Worm (Caenorhabditis elegans) whole organism, late embryonic: Measurements from ENCODE around the gene clec-144.

Experiments used
- C08G9.2 ChIP-seq: sonication (generic microtip); optimal IDR thresholded peaks from 2 replicates; lab custom pipeline; 2016; ENCODE audit warnings: mild to moderate bottlenecking, missing genetic modification characterization, moderate library complexity, missing compliant biosample characterization
- C38D4.7 ChIP-seq: fragments of 200-800 bp; sonication (Bioruptor generic); optimal IDR thresholded peaks from 2 replicates; lab custom pipeline; 2018; ENCODE audit warnings: mild to moderate bottlenecking, missing genetic modification characterization, moderate library complexity, missing compliant biosample characterization
- K09A11.1 ChIP-seq: sonication (generic microtip); optimal IDR thresholded peaks from 2 replicates; lab custom pipeline; 2017; ENCODE audit warnings: antibody characterized with exemption, mild to moderate bottlenecking, missing genetic modification characterization, missing compliant biosample characterization; ENCODE audit not compliant: insufficient read depth
- Y22D7AL.16 ChIP-seq: sonication (generic microtip); optimal IDR thresholded peaks from 2 replicates; lab custom pipeline; 2016; ENCODE audit warnings: missing genetic modification characterization, missing compliant biosample characterization
- ama-1 ChIP-seq: fragments of 150-350 bp; optimal IDR thresholded peaks from 2 replicates; lab custom pipeline; 2014
- ceh-14 ChIP-seq: sonication (generic microtip); optimal IDR thresholded peaks from 2 replicates; lab custom pipeline; 2016; ENCODE audit warnings: missing genotype, missing genetic modification characterization, missing compliant biosample characterization
- ceh-19 ChIP-seq: fragments of 200-800 bp; sonication (Bioruptor generic); optimal IDR thresholded peaks from 2 replicates; lab custom pipeline; 2018; ENCODE audit warnings: mild to moderate bottlenecking, missing genetic modification characterization, missing compliant biosample characterization
- ceh-22 ChIP-seq: sonication (generic microtip); optimal IDR thresholded peaks from 2 replicates; lab custom pipeline; 2017; ENCODE audit warnings: missing biosample characterization, missing genetic modification characterization
- ceh-45 ChIP-seq: fragments of 200-800 bp; sonication (Bioruptor generic); IDR thresholded peaks from 2 replicates; pipeline ENCODE4 v1.3.6; 2022; ENCODE audit warnings: missing genetic modification reagents, missing genetic modification characterization, missing compliant biosample characterization
- ceh-48 ChIP-seq: sonication (generic microtip); optimal IDR thresholded peaks from 2 replicates; lab custom pipeline; 2016; ENCODE audit warnings: missing genetic modification characterization, inconsistent platforms, missing compliant biosample characterization
- ceh-9 ChIP-seq: sonication (generic microtip); optimal IDR thresholded peaks from 2 replicates; lab custom pipeline; 2016; ENCODE audit warnings: mild to moderate bottlenecking, missing genetic modification characterization, inconsistent platforms, missing compliant biosample characterization
- dve-1 ChIP-seq: sonication (generic microtip); optimal IDR thresholded peaks from 2 replicates; lab custom pipeline; 2017; ENCODE audit warnings: antibody characterized with exemption, mild to moderate bottlenecking, missing genetic modification characterization, missing compliant biosample characterization
- elt-2 ChIP-seq: sonication (generic microtip); optimal IDR thresholded peaks from 2 replicates; lab custom pipeline; 2016; ENCODE audit warnings: missing genetic modification reagents, missing genetic modification characterization, missing compliant biosample characterization
- elt-4 ChIP-seq: sonication (generic microtip); optimal IDR thresholded peaks from 2 replicates; lab custom pipeline; 2016; ENCODE audit warnings: missing genetic modification characterization, missing compliant biosample characterization
- eyg-1 ChIP-seq: sonication (generic microtip); optimal IDR thresholded peaks from 2 replicates; lab custom pipeline; 2016; ENCODE audit warnings: missing genotype, missing genetic modification characterization, missing compliant biosample characterization
- fkh-6 ChIP-seq: sonication (generic microtip); optimal IDR thresholded peaks from 2 replicates; lab custom pipeline; 2016; ENCODE audit warnings: missing genetic modification characterization, missing compliant biosample characterization
- hlh-13 ChIP-seq: fragments of 200-800 bp; sonication (Bioruptor generic); optimal IDR thresholded peaks from 2 replicates; lab custom pipeline; 2018; ENCODE audit warnings: mild to moderate bottlenecking, missing genetic modification characterization, missing compliant biosample characterization
- hlh-30 ChIP-seq: sonication (generic microtip); optimal IDR thresholded peaks from 2 replicates; lab custom pipeline; 2017; ENCODE audit warnings: antibody characterized with exemption, missing genetic modification characterization, missing compliant biosample characterization; ENCODE audit not compliant: insufficient read depth
- lim-6 ChIP-seq: sonication (generic microtip); optimal IDR thresholded peaks from 2 replicates; lab custom pipeline; 2016; ENCODE audit warnings: missing genetic modification characterization, missing compliant biosample characterization
- lin-11 ChIP-seq: fragments of 200-800 bp; sonication (Bioruptor generic); optimal IDR thresholded peaks from 2 replicates; lab custom pipeline; 2018; ENCODE audit warnings: mild to moderate bottlenecking, missing genetic modification characterization, missing compliant biosample characterization
- madf-2 ChIP-seq: sonication (generic microtip); optimal IDR thresholded peaks from 2 replicates; lab custom pipeline; 2017; ENCODE audit warnings: missing genetic modification characterization, missing compliant biosample characterization
- nfya-1 ChIP-seq: sonication (generic microtip); optimal IDR thresholded peaks from 2 replicates; lab custom pipeline; 2017; ENCODE audit warnings: missing genetic modification characterization, mild to moderate bottlenecking, missing compliant biosample characterization, antibody characterized with exemption, moderate library complexity
- nhr-232 ChIP-seq: sonication (generic microtip); optimal IDR thresholded peaks from 2 replicates; lab custom pipeline; 2016; ENCODE audit warnings: missing genetic modification characterization, missing compliant biosample characterization
- npax-4 ChIP-seq: sonication (generic microtip); optimal IDR thresholded peaks from 2 replicates; lab custom pipeline; 2016; ENCODE audit warnings: missing genetic modification characterization, missing compliant biosample characterization
- odd-2 ChIP-seq: sonication (generic microtip); optimal IDR thresholded peaks from 2 replicates; lab custom pipeline; 2017; ENCODE audit warnings: antibody characterized with exemption, mild to moderate bottlenecking, missing genetic modification characterization, missing compliant biosample characterization
- pag-3 ChIP-seq: sonication (generic microtip); optimal IDR thresholded peaks from 2 replicates; lab custom pipeline; 2016; ENCODE audit warnings: missing compliant biosample characterization, missing genetic modification characterization, borderline replicate concordance
- pros-1 ChIP-seq: fragments of 150-350 bp; optimal IDR thresholded peaks from 2 replicates; lab custom pipeline; 2014; ENCODE audit warnings: missing biosample characterization, missing genetic modification reagents, missing genetic modification characterization
- ref-2 ChIP-seq: sonication (generic microtip); optimal IDR thresholded peaks from 2 replicates; lab custom pipeline; 2016; ENCODE audit warnings: missing genetic modification characterization, missing compliant biosample characterization
- sdc-2 ChIP-seq: sonication (generic microtip); optimal IDR thresholded peaks from 2 replicates; lab custom pipeline; 2016; ENCODE audit warnings: missing genotype, missing genetic modification characterization, missing compliant biosample characterization
- sox-2 ChIP-seq: fragments of 200-800 bp; sonication (Bioruptor generic); IDR thresholded peaks from 2 replicates; pipeline ENCODE4 v1.3.6; 2022; ENCODE audit warnings: missing genetic modification reagents, missing genetic modification characterization, missing compliant biosample characterization
- ttx-3 ChIP-seq: sonication (generic microtip); optimal IDR thresholded peaks from 2 replicates; lab custom pipeline; 2016; ENCODE audit warnings: missing genetic modification reagents, missing genetic modification characterization, missing compliant biosample characterization
- unc-42 ChIP-seq: sonication (generic microtip); optimal IDR thresholded peaks from 2 replicates; lab custom pipeline; 2016; ENCODE audit warnings: missing genotype, missing genetic modification characterization, missing compliant biosample characterization
- unc-55 ChIP-seq: sonication (generic microtip); optimal IDR thresholded peaks from 2 replicates; lab custom pipeline; 2017; ENCODE audit warnings: missing biosample characterization, missing genetic modification reagents, missing genetic modification characterization
- unc-86 ChIP-seq: sonication (generic microtip); optimal IDR thresholded peaks from 2 replicates; lab custom pipeline; 2016; ENCODE audit warnings: missing genetic modification characterization, missing compliant biosample characterization

The clec-144 gene

DNA sequence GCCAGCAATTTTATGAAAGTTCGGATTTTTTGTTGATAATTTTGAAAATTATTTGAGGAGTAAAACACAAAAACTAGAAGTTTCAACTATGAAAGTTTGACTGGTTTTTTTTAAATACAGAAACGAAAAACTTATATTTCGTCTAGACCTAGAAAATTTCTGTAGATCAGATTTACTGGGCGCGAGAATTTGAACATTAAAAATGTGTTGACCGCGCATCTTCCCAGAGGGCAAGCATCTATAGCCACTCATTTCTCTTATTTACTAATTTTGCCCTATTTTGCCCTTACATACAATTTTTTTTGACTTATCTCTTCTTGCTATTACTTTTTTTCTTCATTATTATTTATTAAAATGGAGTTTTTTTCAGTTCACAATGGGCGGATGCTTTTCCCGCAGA, 23.4 kb downstream of the clec-144 start, which contains the start of gene F43G6.10:
F43G6.10 (plus strand) TSS at position 371 of the 400 bp plus-strand sequence.
- TF ChIP-seq ceh-22 (tag; lab: Kevin White, UChicago) (no peak), ceh-14 (tag; lab: Kevin White, UChicago) (no peak), pag-3 (tag; lab: Kevin White, UChicago) (no peak), eyg-1 (no peak), ceh-9 (tag; lab: Kevin White, UChicago) (no peak), hlh-30 (tag; lab: Kevin White, UChicago) (no peak), sdc-2 (tag; lab: Kevin White, UChicago) (no peak), K09A11.1 (tag; lab: Kevin White, UChicago) (no peak), unc-42 (tag; lab: Kevin White, UChicago) (no peak), C08G9.2 (tag; lab: Kevin White, UChicago) (no peak), Y22D7AL.16 (tag; lab: Kevin White, UChicago) (no peak), ceh-48 (tag; lab: Kevin White, UChicago) (no peak), ama-1 (lab: Kevin White, UChicago) (no peak), hlh-13 (GFP tag; lab: Kevin White, UChicago) (no peak), nfya-1 (tag; lab: Kevin White, UChicago) (no peak), sox-2 (GFP tag; lab: Robert Waterston, UW) (no peak), odd-2 (tag; lab: Kevin White, UChicago) (no peak), unc-55 (GFP tag; lab: Kevin White, UChicago) (no peak), lim-6 (no peak), elt-4 (tag; lab: Kevin White, UChicago) (no peak)

DNA sequence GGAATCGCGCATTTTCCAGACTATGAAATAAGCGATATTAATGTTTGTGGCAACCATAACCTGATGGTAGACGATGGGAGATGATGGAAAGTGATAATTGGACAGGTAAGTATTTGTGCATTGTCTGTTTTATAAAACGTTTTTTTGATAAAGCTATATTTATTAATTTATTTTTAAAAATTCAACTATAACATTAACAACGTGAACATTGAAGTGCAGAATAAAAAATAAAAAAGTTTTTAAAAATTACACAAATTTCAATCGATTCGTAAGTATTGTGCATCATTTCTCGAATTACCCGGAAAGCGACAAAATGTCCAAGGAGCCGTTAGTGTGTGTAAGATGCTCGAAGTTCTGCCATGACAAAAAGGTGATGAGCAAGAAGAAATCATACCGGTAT, 26.1 kb downstream of the clec-144 start, which contains the start of gene jmjd-1.1:
jmjd-1.1 (plus strand) TSS at position 301 of the 400 bp plus-strand sequence.
- no peak for TF ChIP-seq ceh-45
- TF ChIP-seq C38D4.7 (GFP tag; lab: Kevin White, UChicago), result no peak
- no peak for TF ChIP-seq npax-4
- TF ChIP-seq ref-2, result no peak

DNA sequence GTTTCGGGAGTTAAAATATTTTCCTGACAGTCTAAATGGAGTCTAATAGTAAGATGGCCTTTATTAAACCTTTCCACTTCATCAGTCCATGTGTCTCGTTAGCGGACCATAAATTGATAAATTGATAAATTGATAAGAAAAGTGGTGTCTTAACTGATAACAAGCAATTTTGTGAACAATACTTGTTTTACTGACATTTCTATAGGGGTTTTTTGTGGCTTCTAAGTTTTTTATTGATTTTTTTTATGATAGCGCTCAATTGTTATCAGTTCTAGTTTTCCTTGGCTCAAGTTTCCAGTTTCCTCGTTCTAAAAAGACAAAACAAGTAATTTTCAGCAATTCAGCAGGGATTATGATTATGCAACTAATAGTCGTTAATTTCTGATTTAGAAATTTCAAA, 29.9 kb downstream of the clec-144 start, which contains the start of gene F43G6.17:
F43G6.17 (plus strand) TSS at position 301 of the 400 bp plus-strand sequence.
- no peak for TF ChIP-seq elt-4 (tag; lab: Kevin White, UChicago)
- peak; percentile 57 for TF ChIP-seq elt-2
- TF ChIP-seq lin-11 (tag; lab: Kevin White, UChicago), result no peak
- TF ChIP-seq, all 69 proteins: peak for 1

DNA sequence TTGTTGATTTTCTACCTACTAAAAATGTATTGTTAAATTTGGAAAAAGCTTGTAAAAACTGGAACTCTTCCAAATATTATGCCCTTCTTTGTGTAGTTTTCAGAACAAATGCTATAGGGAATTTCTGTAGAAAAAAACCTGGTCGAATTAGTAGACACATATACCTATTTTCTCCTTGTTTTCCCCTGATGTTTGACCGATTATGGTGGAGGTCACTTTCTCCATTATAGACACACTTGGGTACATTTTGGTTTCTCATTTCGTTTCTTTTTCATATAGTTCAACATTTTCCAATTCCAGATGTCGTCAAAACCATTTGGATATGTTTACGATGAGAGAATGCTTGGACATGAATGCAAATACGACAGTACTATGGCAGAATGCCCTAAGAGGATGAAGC, 33.6 kb downstream of the clec-144 start, which contains the start of gene hda-5:
hda-5 (plus strand) TSS at position 301 of the 400 bp plus-strand sequence.
- TF ChIP-seq madf-2 (tag; lab: Kevin White, UChicago), result no peak
- TF ChIP-seq ttx-3 (tag; lab: Kevin White, UChicago), result no peak
- TF ChIP-seq hlh-13 (GFP tag; lab: Kevin White, UChicago), result no peak
- TF ChIP-seq sox-2 (GFP tag; lab: Robert Waterston, UW), result no peak
- no peak for TF ChIP-seq ceh-19 (GFP tag; lab: Kevin White, UChicago)
- no peak for TF ChIP-seq unc-86 (tag; lab: Kevin White, UChicago)
- TF ChIP-seq dve-1 (tag; lab: Kevin White, UChicago), result no peak
- no peak for TF ChIP-seq pros-1 (tag; lab: Kevin White, UChicago)
- TF ChIP-seq elt-2, result no peak
- TF ChIP-seq fkh-6, result no peak
- TF ChIP-seq nhr-232, result no peak

DNA sequence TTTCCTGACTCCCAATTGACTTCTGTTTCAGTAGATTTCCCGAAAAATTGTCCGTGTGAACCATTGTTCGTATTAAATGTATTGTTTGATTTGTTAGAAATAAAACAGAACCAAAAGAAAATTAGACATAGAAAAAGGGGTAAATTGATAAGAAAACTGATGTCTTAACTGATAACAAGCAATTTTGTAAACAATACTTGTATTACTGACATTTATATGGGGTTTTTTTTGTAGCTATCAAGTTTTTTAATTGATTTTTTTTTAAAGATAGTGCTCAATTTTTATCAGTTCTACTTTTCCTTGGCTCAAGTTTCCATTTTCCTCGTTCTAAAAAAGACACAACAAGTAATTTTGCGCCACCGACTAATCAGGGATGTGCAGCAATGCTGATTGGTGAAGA, 35.2 kb downstream of the clec-144 start:
- peak; percentile 80 for TF ChIP-seq elt-2
- no peak for TF ChIP-seq hlh-30 (tag; lab: Kevin White, UChicago)
- TF ChIP-seq fkh-6, result no peak
